Fruit fly (Drosophila melanogaster) whole organism, larva: ENCODE data around the gene CG2187.

ENCODE experiments used
- noc ChIP-seq: fragments of 200-800 bp; sonication (Bioruptor generic); optimal IDR thresholded peaks from 3 replicates; lab custom pipeline; 2019; ENCODE audit warnings: missing biosample characterization, mild to moderate bottlenecking, missing genetic modification characterization, moderate library complexity

CG2187 gene

dm6 chr3R:31724580-31725320, 33.7 kb downstream of the CG2187 start:
- no peak for TF ChIP-seq noc (tag; lab: Kevin White, UChicago)

- TF ChIP-seq noc (tag; lab: Kevin White, UChicago) = no peak
These were observed 34.3 kb downstream of the CG2187 start for dm6 chr3R:31724136-31724535.

dm6 chr3R:31723206-31723933, 35.1 kb downstream of the CG2187 start:
- TF ChIP-seq noc (tag; lab: Kevin White, UChicago) = no peak

- no peak for TF ChIP-seq noc (tag; lab: Kevin White, UChicago)
These were observed 36.5 kb downstream of the CG2187 start for dm6 chr3R:31721958-31722357.

- TF ChIP-seq noc (tag; lab: Kevin White, UChicago) = peak; percentile 5
These were observed 37.0 kb downstream of the CG2187 start for dm6 chr3R:31721466-31721865.

- TF ChIP-seq noc (tag; lab: Kevin White, UChicago) = no peak
These were observed 38.3 kb downstream of the CG2187 start for dm6 chr3R:31720112-31720511.

- no peak for TF ChIP-seq noc (tag; lab: Kevin White, UChicago)
These were observed 38.9 kb downstream of the CG2187 start for dm6 chr3R:31719497-31719896.

dm6 chr3R:31718967-31719366, 39.5 kb downstream of the CG2187 start:
- TF ChIP-seq noc (tag; lab: Kevin White, UChicago) = no peak

- no peak for TF ChIP-seq noc (tag; lab: Kevin White, UChicago)
These were observed 40.3 kb downstream of the CG2187 start for dm6 chr3R:31718168-31718565.

dm6 chr3R:31717299-31718167, 40.9 kb downstream of the CG2187 start:
- TF ChIP-seq noc (tag; lab: Kevin White, UChicago) = peak; percentile 10

dm6 chr3R:31716265-31716664, 42.2 kb downstream of the CG2187 start:
- no peak for TF ChIP-seq noc (tag; lab: Kevin White, UChicago)

dm6 chr3R:31715713-31716024, 42.8 kb downstream of the CG2187 start:
- TF ChIP-seq noc (tag; lab: Kevin White, UChicago) = no peak

dm6 chr3R:31714876-31715712, 43.3 kb downstream of the CG2187 start:
- TF ChIP-seq noc (tag; lab: Kevin White, UChicago) = peak; percentile 11

dm6 chr3R:31713306-31714123, 44.9 kb downstream of the CG2187 start, which contains the start of gene ttk:
ttk (plus strand) TSS chr3R:31713867.
- no peak for TF ChIP-seq noc (tag; lab: Kevin White, UChicago)
